Worm (Caenorhabditis elegans) whole organism, L1 larva: Measurements from ENCODE around the gene ZC317.7.

ENCODE experiments used
- C04F5.9 ChIP-seq: sonication (generic microtip); optimal IDR thresholded peaks from 2 replicates; lab custom pipeline; 2016; ENCODE audit warnings: missing genetic modification characterization, missing compliant biosample characterization
- C16A3.4 ChIP-seq: fragments of 150-350 bp; optimal IDR thresholded peaks from 2 replicates; lab custom pipeline; 2014; ENCODE audit warnings: missing biosample characterization, missing genetic modification characterization
- C34B4.2 ChIP-seq: sonication (generic microtip); optimal IDR thresholded peaks from 2 replicates; lab custom pipeline; 2017; ENCODE audit warnings: mild to moderate bottlenecking, missing genetic modification characterization, missing compliant biosample characterization
- F16B12.6 ChIP-seq: fragments of 150-350 bp; optimal IDR thresholded peaks from 2 replicates; lab custom pipeline; 2014; ENCODE audit warnings: missing biosample characterization, missing genetic modification characterization
- aha-1 ChIP-seq: fragments of 150-350 bp; optimal IDR thresholded peaks from 2 replicates; lab custom pipeline; 2014; ENCODE audit warnings: missing biosample characterization, missing genetic modification characterization
- aly-2 ChIP-seq: fragments of 150-350 bp; optimal IDR thresholded peaks from 2 replicates; lab custom pipeline; 2014; ENCODE audit warnings: missing biosample characterization, missing genetic modification characterization
- ceh-63 ChIP-seq: fragments of 200-800 bp; sonication (Bioruptor generic); optimal IDR thresholded peaks from 2 replicates; lab custom pipeline; 2018; ENCODE audit warnings: mild to moderate bottlenecking, missing genetic modification characterization, missing compliant biosample characterization
- ceh-8 ChIP-seq: fragments of 200-800 bp; sonication (Bioruptor generic); optimal IDR thresholded peaks from 2 replicates; lab custom pipeline; 2018; ENCODE audit warnings: mild to moderate bottlenecking, missing genetic modification characterization, moderate library complexity, missing compliant biosample characterization
- ceh-82 ChIP-seq, 3 experiments: fragments of 150-350 bp in 1 of 3; sonication (generic microtip) in 2 of 3; optimal IDR thresholded peaks; 2 replicates each; lab custom pipeline; 2014 to 2017; ENCODE audit warnings: missing biosample characterization in 3 of 3, missing genetic modification characterization in 3 of 3
- ceh-88 ChIP-seq: fragments of 200-800 bp; sonication (Bioruptor generic); IDR thresholded peaks from 2 replicates; pipeline ENCODE4 v1.3.6; 2022; ENCODE audit warnings: missing genetic modification characterization, missing compliant biosample characterization
- ceh-90 ChIP-seq: sonication (generic microtip); optimal IDR thresholded peaks from 2 replicates; lab custom pipeline; 2016; ENCODE audit warnings: missing genetic modification characterization, missing compliant biosample characterization
- ces-1 ChIP-seq: fragments of 150-350 bp; optimal IDR thresholded peaks from 2 replicates; lab custom pipeline; 2014; ENCODE audit warnings: missing biosample characterization, missing genetic modification reagents, missing genetic modification characterization
- dpl-1 ChIP-seq, 3 experiments: fragments of 150-350 bp in 2 of 3; sonication (generic microtip) in 1 of 3; optimal IDR thresholded peaks; 2 replicates each; lab custom pipeline; 2014 to 2017; ENCODE audit warnings: missing biosample characterization in 3 of 3, missing genetic modification characterization in 3 of 3, missing genetic modification reagents in 3 of 3
- egl-13 ChIP-seq: sonication (generic microtip); optimal IDR thresholded peaks from 2 replicates; lab custom pipeline; 2016; ENCODE audit warnings: missing genotype, missing genetic modification reagents, missing genetic modification characterization, missing compliant biosample characterization
- elt-2 ChIP-seq: sonication (generic microtip); optimal IDR thresholded peaks from 2 replicates; lab custom pipeline; 2016; ENCODE audit warnings: missing genetic modification characterization, mild to moderate bottlenecking, inconsistent platforms, missing compliant biosample characterization, missing genetic modification reagents
- fkh-4 ChIP-seq: sonication (generic microtip); optimal IDR thresholded peaks from 2 replicates; lab custom pipeline; 2016; ENCODE audit warnings: missing compliant biosample characterization, missing genetic modification characterization, borderline replicate concordance
- fos-1 ChIP-seq: fragments of 150-350 bp; optimal IDR thresholded peaks from 2 replicates; lab custom pipeline; 2014; ENCODE audit warnings: missing biosample characterization, missing genetic modification characterization
- grh-1 ChIP-seq: fragments of 200-800 bp; sonication (Bioruptor generic); IDR thresholded peaks from 2 replicates; pipeline ENCODE4 v1.3.6; 2022; ENCODE audit warnings: missing genetic modification reagents, missing genetic modification characterization, missing compliant biosample characterization
- hlh-17 ChIP-seq: fragments of 200-800 bp; sonication (Bioruptor generic); optimal IDR thresholded peaks from 2 replicates; lab custom pipeline; 2018; ENCODE audit warnings: missing genetic modification characterization, mild to moderate bottlenecking, missing compliant biosample characterization, moderate library complexity, borderline replicate concordance
- hlh-4 ChIP-seq: sonication (generic microtip); optimal IDR thresholded peaks from 2 replicates; lab custom pipeline; 2016; ENCODE audit warnings: mild to moderate bottlenecking, missing genetic modification characterization, missing compliant biosample characterization
- hpl-2 ChIP-seq: fragments of 150-350 bp; optimal IDR thresholded peaks from 2 replicates; lab custom pipeline; 2014; ENCODE audit warnings: missing biosample characterization, missing genetic modification reagents, missing genetic modification characterization
- jun-1 ChIP-seq: fragments of 150-350 bp; optimal IDR thresholded peaks from 2 replicates; lab custom pipeline; 2014; ENCODE audit warnings: missing biosample characterization, missing genetic modification reagents, missing genetic modification characterization
- lin-14 ChIP-seq: fragments of 200-800 bp; sonication (Bioruptor generic); optimal IDR thresholded peaks from 2 replicates; lab custom pipeline; 2018; ENCODE audit warnings: mild to moderate bottlenecking, missing genetic modification characterization, moderate library complexity, missing compliant biosample characterization
- lin-15B ChIP-seq: fragments of 150-350 bp; sonication (generic microtip); optimal IDR thresholded peaks from 3 replicates; lab custom pipeline; 2014; ENCODE audit warnings: missing biosample characterization, missing genetic modification characterization
- lin-35 ChIP-seq, 2 experiments: fragments of 150-350 bp; optimal IDR thresholded peaks; 2 replicates each; lab custom pipeline; 2014; ENCODE audit warnings: missing biosample characterization in 2 of 2, missing genetic modification characterization in 2 of 2, missing genetic modification reagents in 2 of 2
- lin-39 ChIP-seq: fragments of 150-350 bp; optimal IDR thresholded peaks from 2 replicates; lab custom pipeline; 2014; ENCODE audit warnings: missing biosample characterization, missing genetic modification reagents, missing genetic modification characterization
- lsy-2 ChIP-seq, 2 experiments: fragments of 150-350 bp; optimal IDR thresholded peaks; 2 replicates each; lab custom pipeline; 2014; ENCODE audit warnings: missing biosample characterization in 2 of 2, missing genetic modification characterization in 2 of 2
- mab-9 ChIP-seq: fragments of 200-800 bp; sonication (Bioruptor generic); IDR thresholded peaks from 2 replicates; pipeline ENCODE4 v1.3.6; 2022; ENCODE audit warnings: missing genetic modification reagents, missing genetic modification characterization, missing compliant biosample characterization
- mef-2 ChIP-seq: fragments of 150-350 bp; optimal IDR thresholded peaks from 2 replicates; lab custom pipeline; 2014; ENCODE audit warnings: missing biosample characterization, missing genetic modification characterization
- mep-1 ChIP-seq: fragments of 150-350 bp; optimal IDR thresholded peaks from 2 replicates; lab custom pipeline; 2014; ENCODE audit warnings: missing biosample characterization, missing genetic modification characterization
- nhr-12 ChIP-seq: sonication (generic microtip); optimal IDR thresholded peaks from 2 replicates; lab custom pipeline; 2017; ENCODE audit warnings: missing biosample characterization, missing genetic modification characterization
- nhr-19 ChIP-seq: fragments of 200-800 bp; sonication (Bioruptor generic); conservative IDR thresholded peaks from 2 replicates; pipeline ENCODE4 v1.3.6; 2022; ENCODE audit warnings: missing genetic modification characterization, missing compliant biosample characterization
- nhr-237 ChIP-seq: fragments of 150-350 bp; optimal IDR thresholded peaks from 2 replicates; lab custom pipeline; 2014; ENCODE audit warnings: missing biosample characterization, missing genetic modification characterization
- nhr-28 ChIP-seq: fragments of 150-350 bp; optimal IDR thresholded peaks from 2 replicates; lab custom pipeline; 2014; ENCODE audit warnings: missing biosample characterization, missing genetic modification characterization
- nhr-47 ChIP-seq: sonication (generic microtip); optimal IDR thresholded peaks from 2 replicates; lab custom pipeline; 2016; ENCODE audit warnings: mild to moderate bottlenecking, missing genetic modification characterization, moderate library complexity, missing compliant biosample characterization
- nhr-71 ChIP-seq: sonication (generic microtip); optimal IDR thresholded peaks from 2 replicates; lab custom pipeline; 2016; ENCODE audit warnings: mild to moderate bottlenecking, missing genetic modification characterization, moderate library complexity, missing compliant biosample characterization
- nhr-76 ChIP-seq: sonication (generic microtip); optimal IDR thresholded peaks from 2 replicates; lab custom pipeline; 2017; ENCODE audit warnings: missing biosample characterization, missing genetic modification characterization
- nhr-77 ChIP-seq: fragments of 150-350 bp; optimal IDR thresholded peaks from 2 replicates; lab custom pipeline; 2014; ENCODE audit warnings: missing biosample characterization, missing genetic modification characterization
- pax-3 ChIP-seq: fragments of 200-800 bp; sonication (Bioruptor generic); optimal IDR thresholded peaks from 2 replicates; lab custom pipeline; 2018; ENCODE audit warnings: mild to moderate bottlenecking, missing genetic modification characterization, moderate library complexity, missing compliant biosample characterization
- skn-1 ChIP-seq: fragments of 150-350 bp; optimal IDR thresholded peaks from 2 replicates; lab custom pipeline; 2014; ENCODE audit warnings: missing biosample characterization, missing genetic modification characterization
- sox-4 ChIP-seq: sonication (generic microtip); optimal IDR thresholded peaks from 2 replicates; lab custom pipeline; 2016; ENCODE audit warnings: missing genetic modification characterization, missing compliant biosample characterization
- sptf-1 ChIP-seq: fragments of 150-350 bp; optimal IDR thresholded peaks from 2 replicates; lab custom pipeline; 2014; ENCODE audit warnings: missing biosample characterization, missing genetic modification characterization
- sup-37 ChIP-seq: fragments of 200-800 bp; sonication (Bioruptor generic); optimal IDR thresholded peaks from 2 replicates; lab custom pipeline; 2018; ENCODE audit warnings: mild to moderate bottlenecking, missing genetic modification characterization, missing compliant biosample characterization
- swsn-7 ChIP-seq: sonication (generic microtip); optimal IDR thresholded peaks from 2 replicates; lab custom pipeline; 2016; ENCODE audit warnings: missing genetic modification characterization, missing compliant biosample characterization
- tbx-2 ChIP-seq: sonication (generic microtip); optimal IDR thresholded peaks from 2 replicates; lab custom pipeline; 2016; ENCODE audit warnings: missing genetic modification characterization, missing compliant biosample characterization
- unc-130 ChIP-seq: fragments of 150-350 bp; optimal IDR thresholded peaks from 2 replicates; lab custom pipeline; 2017; ENCODE audit warnings: missing biosample characterization, missing genetic modification characterization, inconsistent platforms
- unc-30 ChIP-seq: sonication (generic microtip); optimal IDR thresholded peaks from 2 replicates; lab custom pipeline; 2017; ENCODE audit warnings: missing biosample characterization, missing genetic modification characterization
- unc-86 ChIP-seq: sonication (generic microtip); optimal IDR thresholded peaks from 2 replicates; lab custom pipeline; 2016; ENCODE audit warnings: missing genetic modification characterization, missing compliant biosample characterization
- xbp-1 ChIP-seq: sonication (generic microtip); optimal IDR thresholded peaks from 2 replicates; lab custom pipeline; 2016; ENCODE audit warnings: missing genetic modification characterization, missing compliant biosample characterization
- zip-4 ChIP-seq: fragments of 200-800 bp; sonication (Bioruptor generic); optimal IDR thresholded peaks from 2 replicates; lab custom pipeline; 2018; ENCODE audit warnings: mild to moderate bottlenecking, missing genetic modification characterization, moderate library complexity, missing compliant biosample characterization
- ztf-11 ChIP-seq, 2 experiments: sonication (generic microtip); optimal IDR thresholded peaks; 2 replicates each; lab custom pipeline; 2016 to 2017; ENCODE audit warnings: missing genetic modification characterization in 2 of 2, missing biosample characterization in 1 of 2, missing compliant biosample characterization in 1 of 2
- ztf-4 ChIP-seq: fragments of 150-350 bp; optimal IDR thresholded peaks from 2 replicates; lab custom pipeline; 2014; ENCODE audit warnings: missing biosample characterization, missing genetic modification characterization

The ZC317.7 gene

ce11 chrV:5504807-5505442, 34.1 kb upstream of the ZC317.7 start, which contains the start of the genes dnj-19 and nhr-47 (continued):
- TF ChIP-seq nhr-28 (tag; lab: Kevin White, UChicago) (no peak), nhr-12 (tag; lab: Kevin White, UChicago) (peak; percentile 36), C04F5.9 (tag; lab: Kevin White, UChicago) (peak; percentile 28), grh-1 (peak; percentile 90), lin-35 (GFP tag; optimal IDR thresholded peaks at IDR 0.05; lab: Kevin White, UChicago) (peak; percentile 87 to 90), skn-1 (tag; lab: Kevin White, UChicago) (peak; percentile 68), sup-37 (peak; percentile 90), ces-1 (GFP tag; lab: Kevin White, UChicago) (no peak), nhr-237 (tag; lab: Kevin White, UChicago) (peak; percentile 29), swsn-7 (tag; lab: Kevin White, UChicago) (peak; percentile 96), ztf-11 (tag; optimal IDR thresholded peaks at IDR 0.05; lab: Kevin White, UChicago) (peak in 1 of 2 experiments; percentile 72), fkh-4 (tag; lab: Kevin White, UChicago) (peak; percentile 36), nhr-71 (tag; lab: Kevin White, UChicago) (peak; percentile 96), mab-9 (GFP tag; lab: Robert Waterston, UW) (peak; percentile 86), hlh-17 (no peak), sptf-1 (tag; lab: Kevin White, UChicago) (no peak), elt-2 (tag; lab: Kevin White, UChicago) (peak; percentile 73), unc-30 (tag; lab: Kevin White, UChicago) (no peak), C16A3.4 (tag; lab: Kevin White, UChicago) (peak; percentile 88), dpl-1 (GFP tag; optimal IDR thresholded peaks at IDR 0.05; lab: Kevin White, UChicago) (peak; percentile 80 to 86 (median 86)), ceh-63 (GFP tag; lab: Kevin White, UChicago) (no peak), hpl-2 (peak; percentile 59), nhr-47 (no peak), aha-1 (tag; lab: Kevin White, UChicago) (peak; percentile 51), mef-2 (tag; lab: Kevin White, UChicago) (no peak), ztf-4 (tag; lab: Kevin White, UChicago) (peak; percentile 67), mep-1 (tag; lab: Kevin White, UChicago) (peak; percentile 94), lin-15B (peak; percentile 77), C34B4.2 (tag; lab: Kevin White, UChicago) (no peak), pax-3 (tag; lab: Kevin White, UChicago) (peak; percentile 88), fos-1 (tag; lab: Kevin White, UChicago) (peak; percentile 72), ceh-90 (tag; lab: Kevin White, UChicago) (no peak), nhr-76 (tag; lab: Kevin White, UChicago) (no peak), aly-2 (tag; lab: Kevin White, UChicago) (peak; percentile 21), tbx-2 (tag; lab: Kevin White, UChicago) (peak; percentile 95), F16B12.6 (tag; lab: Kevin White, UChicago) (peak; percentile 59), unc-86 (peak; percentile 94), nhr-77 (tag; lab: Kevin White, UChicago) (peak; percentile 82), lsy-2 (tag; optimal IDR thresholded peaks at IDR 0.05; lab: Kevin White, UChicago) (peak; percentile 90 to 92), sox-4 (tag; lab: Kevin White, UChicago) (peak; percentile 91), unc-130 (tag; lab: Kevin White, UChicago) (peak; percentile 73), ceh-88 (GFP tag; lab: Robert Waterston, UW) (peak; percentile 77), lin-14 (GFP tag; lab: Kevin White, UChicago) (peak; percentile 93), jun-1 (peak; percentile 89), egl-13 (tag; lab: Kevin White, UChicago) (peak; percentile 92), hlh-4 (tag; lab: Kevin White, UChicago) (no peak), lin-39 (tag; lab: Kevin White, UChicago) (peak; percentile 83), zip-4 (GFP tag; lab: Kevin White, UChicago) (peak; percentile 83), ceh-8 (peak; percentile 83), nhr-19 (GFP tag; lab: Robert Waterston, UW) (peak; percentile 95), ceh-82 (tag; optimal IDR thresholded peaks at IDR 0.05; lab: Kevin White, UChicago) (peak; percentile 92 to 95 (median 94)), xbp-1 (peak; percentile 95)
